Fruit fly (Drosophila melanogaster) whole organism, embryonic: ENCODE measurements around the gene kin17.
A peak's percentile ranks its signal among the peaks of the same experiment; 100 is the strongest.

Source experiments
- Blimp-1 ChIP-seq: fragments of 200-800 bp; sonication (Bioruptor generic); optimal IDR thresholded peaks from 3 replicates; lab custom pipeline; 2018; ENCODE audit warnings: missing biosample characterization, missing genetic modification characterization, mild to moderate bottlenecking, moderate library complexity, missing genetic modification reagents
- CG13424 ChIP-seq: fragments of 200-800 bp; sonication (Bioruptor generic); optimal IDR thresholded peaks from 2 replicates; lab custom pipeline; 2019; ENCODE audit warnings: missing biosample characterization, mild to moderate bottlenecking, missing genetic modification characterization, moderate library complexity
- CG1602 ChIP-seq: fragments of 200-800 bp; sonication (Bioruptor generic); optimal IDR thresholded peaks from 3 replicates; lab custom pipeline; 2016; ENCODE audit warnings: missing biosample characterization, missing genetic modification characterization
- CG17802 ChIP-seq: fragments of 200-800 bp; sonication (Bioruptor generic); optimal IDR thresholded peaks from 2 replicates; lab custom pipeline; 2018; ENCODE audit warnings: missing biosample characterization, mild to moderate bottlenecking, missing genetic modification characterization, moderate library complexity
- CG18476 ChIP-seq: fragments of 200-800 bp; sonication (Bioruptor generic); optimal IDR thresholded peaks from 2 replicates; lab custom pipeline; 2016; ENCODE audit warnings: missing biosample characterization, mild to moderate bottlenecking, missing genetic modification characterization
- CG18764 ChIP-seq: fragments of 200-800 bp; sonication (Bioruptor generic); optimal IDR thresholded peaks from 3 replicates; lab custom pipeline; 2016; ENCODE audit warnings: missing biosample characterization, missing genetic modification characterization
- CG2712 ChIP-seq: fragments of 200-800 bp; optimal IDR thresholded peaks from 3 replicates; lab custom pipeline; 2019; ENCODE audit warnings: missing biosample characterization, mild to moderate bottlenecking, missing genetic modification characterization, moderate library complexity
- CG30431 ChIP-seq: fragments of 200-800 bp; sonication (Bioruptor generic); optimal IDR thresholded peaks from 2 replicates; lab custom pipeline; 2017; ENCODE audit warnings: missing biosample characterization, missing genetic modification characterization
- CG4707 ChIP-seq: fragments of 200-800 bp; sonication (Bioruptor generic); optimal IDR thresholded peaks from 2 replicates; lab custom pipeline; 2018; ENCODE audit warnings: missing biosample characterization, mild to moderate bottlenecking, missing genetic modification characterization, moderate library complexity
- CG5180 ChIP-seq: fragments of 200-800 bp; sonication (Bioruptor generic); optimal IDR thresholded peaks from 3 replicates; lab custom pipeline; 2017; ENCODE audit warnings: missing biosample characterization, missing genetic modification characterization, mild to moderate bottlenecking, moderate library complexity, missing genetic modification reagents
- CG6272 ChIP-seq: fragments of 200-800 bp; sonication (Bioruptor generic); IDR thresholded peaks from 2 replicates; pipeline ENCODE4 v1.3.6; 2022; ENCODE audit warnings: missing biosample characterization, missing genetic modification characterization
- CG7928 ChIP-seq: fragments of 200-800 bp; sonication (Bioruptor generic); optimal IDR thresholded peaks from 2 replicates; lab custom pipeline; 2017; ENCODE audit warnings: missing biosample characterization, mild to moderate bottlenecking, missing genetic modification characterization
- CG8281 ChIP-seq: fragments of 200-800 bp; sonication (Bioruptor generic); optimal IDR thresholded peaks from 2 replicates; lab custom pipeline; 2018; ENCODE audit warnings: missing biosample characterization, mild to moderate bottlenecking, missing genetic modification characterization, moderate library complexity
- CG8388 ChIP-seq: fragments of 200-800 bp; sonication (Bioruptor generic); optimal IDR thresholded peaks from 2 replicates; lab custom pipeline; 2019; ENCODE audit warnings: missing biosample characterization, mild to moderate bottlenecking, missing genetic modification characterization, moderate library complexity
- CkIIα-i1 ChIP-seq: fragments of 200-800 bp; sonication (Bioruptor generic); IDR thresholded peaks from 2 replicates; pipeline ENCODE4 v1.3.6; 2022; ENCODE audit warnings: missing biosample characterization, missing genetic modification characterization
- CrebB ChIP-seq: fragments of 200-800 bp; sonication (Bioruptor generic); optimal IDR thresholded peaks from 3 replicates; lab custom pipeline; 2018; ENCODE audit warnings: missing biosample characterization, mild to moderate bottlenecking, missing genetic modification characterization
- D ChIP-seq, 2 experiments: fragments of 200-800 bp in 1 of 2; fragments of >200 bp in 1 of 2; sonication (Bioruptor generic) in 1 of 2; optimal IDR thresholded peaks; 2 replicates in 1 of 2; 3 replicates in 1 of 2; lab custom pipeline; 2017; ENCODE audit warnings: mild to moderate bottlenecking in 1 of 2, missing biosample characterization in 1 of 2, missing genetic modification characterization in 1 of 2, missing genetic modification reagents in 1 of 2
- Ets97D ChIP-seq: fragments of 200-800 bp; sonication (Bioruptor generic); optimal IDR thresholded peaks from 3 replicates; lab custom pipeline; 2016; ENCODE audit warnings: missing biosample characterization, missing genetic modification characterization
- Fer3 ChIP-seq: fragments of 200-800 bp; sonication (Bioruptor generic); optimal IDR thresholded peaks from 2 replicates; lab custom pipeline; 2018; ENCODE audit warnings: missing biosample characterization, mild to moderate bottlenecking, missing genetic modification characterization, moderate library complexity
- Hmx ChIP-seq: fragments of 200-800 bp; sonication (Bioruptor generic); optimal IDR thresholded peaks from 2 replicates; lab custom pipeline; 2016; ENCODE audit warnings: missing biosample characterization, missing genetic modification characterization
- Lhr ChIP-seq: fragments of 200-800 bp; sonication (Bioruptor generic); optimal IDR thresholded peaks from 3 replicates; lab custom pipeline; 2017; ENCODE audit warnings: mild to moderate bottlenecking, missing biosample characterization, missing genetic modification reagents, missing genetic modification characterization
- Nf-YB ChIP-seq: fragments of 200-800 bp; sonication (Bioruptor generic); optimal IDR thresholded peaks from 3 replicates; lab custom pipeline; 2019; ENCODE audit warnings: missing biosample characterization, mild to moderate bottlenecking, missing genetic modification characterization, moderate library complexity
- Opbp ChIP-seq: fragments of 200-800 bp; sonication (Bioruptor generic); IDR thresholded peaks from 3 replicates; pipeline ENCODE4 v1.3.6; 2022; ENCODE audit warnings: missing biosample characterization, missing genetic modification characterization; ENCODE audit not compliant: partially characterized antibody
- Tbp ChIP-seq: fragments of >200 bp; optimal IDR thresholded peaks from 2 replicates; lab custom pipeline; 2018; ENCODE audit warnings: missing biosample characterization, missing genetic modification characterization
- ap ChIP-seq: fragments of 200-800 bp; sonication (Bioruptor generic); IDR thresholded peaks from 2 replicates; pipeline ENCODE4 v1.3.6; 2022; ENCODE audit warnings: missing biosample characterization, missing genetic modification characterization
- cas ChIP-seq: fragments of 200-800 bp; sonication (Bioruptor generic); IDR thresholded peaks from 2 replicates; pipeline ENCODE4 v1.3.6; 2022; ENCODE audit warnings: missing biosample characterization, missing genetic modification characterization
- cato ChIP-seq: fragments of 200-800 bp; sonication (Bioruptor generic); optimal IDR thresholded peaks from 2 replicates; lab custom pipeline; 2016; ENCODE audit warnings: missing biosample characterization, missing genetic modification characterization, borderline replicate concordance
- cg ChIP-seq: fragments of 200-800 bp; sonication (Bioruptor generic); optimal IDR thresholded peaks from 3 replicates; lab custom pipeline; 2019; ENCODE audit warnings: missing biosample characterization, mild to moderate bottlenecking, missing genetic modification characterization, moderate library complexity
- chm ChIP-seq: fragments of 200-800 bp; sonication (Bioruptor generic); IDR thresholded peaks from 2 replicates; pipeline ENCODE4 v1.3.6; 2022; ENCODE audit warnings: missing biosample characterization, missing genetic modification characterization
- crol ChIP-seq: fragments of 200-800 bp; sonication (Bioruptor generic); IDR thresholded peaks from 2 replicates; pipeline ENCODE4 v1.3.6; 2022; ENCODE audit warnings: missing biosample characterization, missing genetic modification characterization
- dimm ChIP-seq: fragments of 200-800 bp; sonication (Bioruptor generic); IDR thresholded peaks from 2 replicates; pipeline ENCODE4 v1.3.6; 2022; ENCODE audit warnings: missing biosample characterization, missing genetic modification characterization
- disco-r ChIP-seq: fragments of 200-800 bp; sonication (Bioruptor generic); optimal IDR thresholded peaks from 2 replicates; lab custom pipeline; 2016; ENCODE audit warnings: missing biosample characterization, missing genetic modification characterization
- dysf ChIP-seq: fragments of 200-800 bp; sonication (Bioruptor generic); IDR thresholded peaks from 3 replicates; pipeline ENCODE4 v1.3.6; 2022; ENCODE audit warnings: missing biosample characterization, missing genetic modification characterization
- gcm2 ChIP-seq: fragments of 200-800 bp; sonication (Bioruptor generic); optimal IDR thresholded peaks from 2 replicates; lab custom pipeline; 2016; ENCODE audit warnings: missing biosample characterization, missing genetic modification characterization
- h ChIP-seq: fragments of >200 bp; optimal IDR thresholded peaks from 2 replicates; lab custom pipeline; 2017
- hb ChIP-seq: fragments of 200-800 bp; sonication (Bioruptor generic); IDR thresholded peaks from 3 replicates; pipeline ENCODE4 v1.3.6; 2022; ENCODE audit warnings: missing biosample characterization, missing genetic modification characterization; ENCODE audit not compliant: partially characterized antibody
- inv ChIP-seq: fragments of 200-800 bp; sonication (Bioruptor generic); IDR thresholded peaks from 2 replicates; pipeline ENCODE4 v1.3.6; 2022; ENCODE audit warnings: missing biosample characterization, missing genetic modification characterization; ENCODE audit not compliant: partially characterized antibody
- jing ChIP-seq: fragments of 200-800 bp; sonication (Bioruptor generic); optimal IDR thresholded peaks from 2 replicates; lab custom pipeline; 2018; ENCODE audit warnings: missing biosample characterization, mild to moderate bottlenecking, missing genetic modification characterization
- lmd ChIP-seq: fragments of 200-800 bp; sonication (Bioruptor generic); IDR thresholded peaks from 2 replicates; pipeline ENCODE4 v1.3.6; 2022; ENCODE audit warnings: missing biosample characterization, missing genetic modification characterization
- luna ChIP-seq: fragments of 200-800 bp; sonication (Bioruptor generic); optimal IDR thresholded peaks from 2 replicates; lab custom pipeline; 2016; ENCODE audit warnings: missing biosample characterization, missing genetic modification characterization
- mld ChIP-seq: fragments of 200-800 bp; sonication (Bioruptor generic); IDR thresholded peaks from 3 replicates; pipeline ENCODE4 v1.3.6; 2022; ENCODE audit warnings: missing biosample characterization, missing genetic modification characterization; ENCODE audit not compliant: partially characterized antibody
- nau ChIP-seq: fragments of 200-800 bp; sonication (Bioruptor generic); optimal IDR thresholded peaks from 3 replicates; lab custom pipeline; 2017; ENCODE audit warnings: missing biosample characterization, mild to moderate bottlenecking, missing genetic modification characterization, missing genetic modification reagents
- oc ChIP-seq: fragments of 200-800 bp; sonication (Bioruptor generic); optimal IDR thresholded peaks from 2 replicates; lab custom pipeline; 2018; ENCODE audit warnings: missing biosample characterization, mild to moderate bottlenecking, missing genetic modification characterization, moderate library complexity
- pfk ChIP-seq: fragments of 200-800 bp; sonication (Bioruptor generic); optimal IDR thresholded peaks from 2 replicates; lab custom pipeline; 2018; ENCODE audit warnings: missing biosample characterization, mild to moderate bottlenecking, missing genetic modification characterization, moderate library complexity
- pita ChIP-seq: fragments of 200-800 bp; sonication (Bioruptor generic); optimal IDR thresholded peaks from 2 replicates; lab custom pipeline; 2017; ENCODE audit warnings: missing biosample characterization, mild to moderate bottlenecking, missing genetic modification characterization
- pum ChIP-seq: fragments of 200-800 bp; sonication (Bioruptor generic); optimal IDR thresholded peaks from 2 replicates; lab custom pipeline; 2016; ENCODE audit warnings: missing biosample characterization, missing genetic modification characterization
- rib ChIP-seq: fragments of 200-800 bp; sonication (Bioruptor generic); IDR thresholded peaks from 2 replicates; pipeline ENCODE4 v1.3.6; 2022; ENCODE audit warnings: missing biosample characterization, missing genetic modification characterization
- tll ChIP-seq, 2 experiments: fragments of 200-800 bp in 1 of 2; fragments of >200 bp in 1 of 2; sonication (Bioruptor generic) in 1 of 2; optimal IDR thresholded peaks; 2 replicates each; lab custom pipeline; 2017 to 2019; ENCODE audit warnings: missing biosample characterization in 2 of 2, missing genetic modification characterization in 2 of 2, mild to moderate bottlenecking in 1 of 2, moderate library complexity in 1 of 2
- vfl ChIP-seq: fragments of 200-800 bp; sonication (Bioruptor generic); optimal IDR thresholded peaks from 2 replicates; lab custom pipeline; 2016; ENCODE audit warnings: missing biosample characterization, missing genetic modification characterization

Gene kin17

dm6 chr3L:20399550-20400109, 43.0 kb downstream of the kin17 start (continued):
- TF ChIP-seq cas (GFP tag; lab: Robert Waterston, UW) (peak; percentile 78), nau (GFP tag; lab: Kevin White, UChicago) (peak; percentile 80), pum (GFP tag; lab: Kevin White, UChicago) (peak; percentile 56), CkIIα-i1 (no peak), CG8281 (tag; lab: Kevin White, UChicago) (peak; percentile 80), Fer3 (tag; lab: Kevin White, UChicago) (peak; percentile 89), Opbp (GFP tag; lab: Robert Waterston, UW) (no peak), Nf-YB (GFP tag; lab: Kevin White, UChicago) (peak; percentile 73), dysf (GFP tag; lab: Robert Waterston, UW) (peak; percentile 92), inv (GFP tag; lab: Robert Waterston, UW) (no peak), CG1602 (GFP tag; lab: Kevin White, UChicago) (peak; percentile 81), hb (GFP tag; lab: Robert Waterston, UW) (no peak), Lhr (GFP tag; lab: Kevin White, UChicago) (peak; percentile 40), mld (GFP tag; lab: Robert Waterston, UW) (no peak), CG17802 (tag; lab: Kevin White, UChicago) (peak; percentile 23), Tbp (GFP tag; lab: Kevin White, UChicago) (no peak), Hmx (GFP tag; lab: Kevin White, UChicago) (peak; percentile 54), pita (GFP tag; lab: Kevin White, UChicago) (no peak), lmd (peak; percentile 88), pfk (GFP tag; lab: Kevin White, UChicago) (peak; percentile 40), disco-r (peak; percentile 52), cg (GFP tag; lab: Kevin White, UChicago) (no peak), CG6272 (peak; percentile 73), oc (tag; lab: Kevin White, UChicago) (peak; percentile 85), CG30431 (peak; percentile 78), gcm2 (GFP tag; lab: Kevin White, UChicago) (peak; percentile 66), CrebB (tag; lab: Kevin White, UChicago) (peak; percentile 77), vfl (GFP tag; lab: Kevin White, UChicago) (peak; percentile 78), CG7928 (GFP tag; lab: Kevin White, UChicago) (peak; percentile 26), D (optimal IDR thresholded peaks at IDR 0.05; lab: Kevin White, UChicago) (no peak), D (GFP tag; optimal IDR thresholded peaks at IDR 0.05; lab: Kevin White, UChicago) (peak; percentile 81), chm (GFP tag; lab: Robert Waterston, UW) (peak; percentile 79), rib (GFP tag; lab: Robert Waterston, UW) (peak; percentile 84), Ets97D (GFP tag; lab: Kevin White, UChicago) (peak; percentile 25), jing (peak; percentile 77), CG18764 (peak; percentile 79), cato (GFP tag; lab: Kevin White, UChicago) (peak; percentile 58), dimm (0 out of 2 replicates have a peak, but pooled peaks have one; percentile 35), CG4707 (peak; percentile 56), ap (GFP tag; lab: Robert Waterston, UW) (peak; percentile 24), CG2712 (tag; lab: Kevin White, UChicago) (peak; percentile 90), CG13424 (peak; percentile 94), Blimp-1 (GFP tag; lab: Kevin White, UChicago) (peak; percentile 81), h (lab: Kevin White, UChicago) (no peak), tll (GFP tag; optimal IDR thresholded peaks at IDR 0.05; lab: Kevin White, UChicago) (no peak), CG18476 (peak; percentile 85), CG8388 (GFP tag; lab: Kevin White, UChicago) (peak; percentile 82), crol (GFP tag; lab: Robert Waterston, UW) (no peak), CG5180 (peak; percentile 80), luna (GFP tag; lab: Kevin White, UChicago) (peak; percentile 52)
